Worm (Caenorhabditis elegans): ENCODE results near the gene him-6.
A peak's percentile ranks its signal among the peaks of the same experiment; 100 is the strongest.

him-6 gene

DNA sequence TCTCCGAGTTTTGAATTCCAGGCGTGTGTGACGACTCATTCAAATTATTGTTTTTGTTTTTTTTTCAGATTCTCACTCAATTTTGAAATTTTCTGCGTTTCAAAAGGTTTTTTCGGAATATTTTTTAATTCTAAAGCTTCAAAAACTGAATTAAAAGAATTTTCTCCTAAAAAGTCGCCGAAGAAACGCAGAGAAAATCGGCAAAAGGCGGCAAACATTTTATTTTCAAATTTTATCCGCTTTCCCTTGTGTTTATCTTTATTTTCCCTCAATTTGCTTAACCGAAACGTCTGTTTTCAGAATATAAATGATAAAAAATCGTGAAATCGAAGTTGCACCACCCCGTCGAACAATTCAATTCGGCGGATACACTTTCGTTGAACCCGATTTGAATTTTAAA, at the start of gene him-6:
Gene him-6, plus strand, starts transcription at position 301 of the 400 bp plus-strand sequence.
- no peak for TF ChIP-seq fkh-10 (GFP tag; optimal IDR thresholded peaks at IDR 0.05)
- no peak for TF ChIP-seq mdl-1 (tag; optimal IDR thresholded peaks at IDR 0.05)
- TF ChIP-seq mab-9 (GFP tag; IDR thresholded peaks at IDR 0.05) = no peak
- TF ChIP-seq unc-62 (GFP tag; optimal IDR thresholded peaks at IDR 0.05) = no peak
- TF ChIP-seq pqm-1 (tag; optimal IDR thresholded peaks at IDR 0.05) = no peak
- TF ChIP-seq unc-130 (tag; optimal IDR thresholded peaks at IDR 0.05) = no peak

DNA sequence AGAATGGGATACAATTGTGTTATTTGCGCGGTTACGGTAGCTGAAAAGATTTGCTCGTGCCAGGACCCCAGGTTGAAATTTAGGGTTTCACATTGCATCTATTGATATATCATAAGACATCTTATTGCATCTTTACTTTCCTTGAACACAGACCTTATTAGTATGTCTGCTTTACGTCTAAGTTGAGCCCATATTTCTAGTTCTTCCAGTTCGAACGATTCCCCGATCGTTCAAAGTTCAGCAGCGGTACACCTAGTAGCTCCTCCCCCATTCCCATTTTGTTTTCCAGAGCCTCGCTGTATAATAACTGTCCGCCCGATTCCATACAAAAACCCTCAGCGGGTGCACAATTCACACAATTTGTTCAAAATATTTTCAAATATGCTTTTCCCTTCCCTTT, 48.9 kb upstream of the him-6 start, which contains the start of gene C25G4.17:
Gene C25G4.17, plus strand, starts transcription at position 301 of the 400 bp plus-strand sequence.
- TF ChIP-seq nhr-84 (tag; optimal IDR thresholded peaks at IDR 0.05) (no peak), alr-1 (tag; optimal IDR thresholded peaks at IDR 0.05; ENCODE audit: borderline replicate concordance) (no peak), nhr-85 (tag) (no peak), lsy-2 (tag; optimal IDR thresholded peaks at IDR 0.05) (no peak), elt-3 (tag; optimal IDR thresholded peaks at IDR 0.05) (no peak), lin-15B (tag; optimal IDR thresholded peaks at IDR 0.05) (no peak)

DNA sequence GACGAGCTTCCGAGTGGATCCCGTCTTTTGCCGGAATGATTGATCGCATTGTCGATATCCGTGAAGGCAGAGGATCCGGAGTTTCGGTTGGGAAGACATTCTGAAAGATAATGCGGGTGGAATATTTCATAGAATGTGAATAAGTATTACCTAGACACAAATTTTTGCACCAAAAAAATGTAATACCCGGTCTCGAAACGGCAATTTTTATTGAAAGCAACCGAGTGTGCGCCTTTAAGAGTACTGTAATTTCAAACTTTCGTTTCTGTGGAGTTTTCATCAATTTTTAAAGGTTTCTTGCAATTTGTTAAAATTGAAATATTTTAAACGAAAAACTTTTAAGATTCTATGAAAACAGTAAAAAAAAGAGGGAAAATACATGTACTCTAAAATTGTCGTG, 46.7 kb upstream of the him-6 start, which contains the start of gene C25G4.2:
Gene C25G4.2, minus strand, starts transcription at position 100 of the 400 bp plus-strand sequence.
- no peak for TF ChIP-seq mab-9 (GFP tag; IDR thresholded peaks at IDR 0.05)
- TF ChIP-seq nhr-19 (GFP tag; conservative IDR thresholded peaks at IDR 0.05) = no peak
- no peak for TF ChIP-seq nhr-85 (tag)
- no peak for TF ChIP-seq mef-2 (tag; optimal IDR thresholded peaks at IDR 0.05)
- no peak for TF ChIP-seq nhr-77 (tag; optimal IDR thresholded peaks at IDR 0.05)
- TF ChIP-seq nhr-12 (tag; optimal IDR thresholded peaks at IDR 0.05) = no peak
- no peak for TF ChIP-seq ceh-8 (GFP tag; optimal IDR thresholded peaks at IDR 0.05)
- no peak for TF ChIP-seq alr-1 (tag; optimal IDR thresholded peaks at IDR 0.05; ENCODE audit: borderline replicate concordance)

DNA sequence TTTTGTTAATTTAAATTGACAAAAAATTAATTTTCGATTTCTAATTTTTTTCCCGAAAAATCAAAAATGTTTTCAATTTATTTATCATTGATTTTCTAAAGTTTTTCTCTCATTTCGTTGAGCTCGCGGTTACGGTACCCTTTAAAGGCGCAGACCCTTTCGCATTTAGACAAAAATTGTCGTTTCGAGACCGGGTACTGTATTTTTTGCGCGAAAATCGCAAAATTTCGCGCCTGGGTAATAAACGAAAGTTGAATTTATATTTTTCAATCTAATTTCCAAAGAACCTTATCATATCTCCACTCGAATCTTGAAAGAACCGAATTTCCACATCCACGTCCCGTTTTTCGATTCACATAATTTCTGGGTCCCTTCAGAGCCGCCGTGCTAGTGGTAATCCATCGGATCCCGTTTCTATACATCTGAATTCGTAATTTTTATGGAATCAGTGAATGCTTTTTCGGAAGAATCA, 45.1 kb upstream of the him-6 start, which contains the start of gene C25G4.3:
Gene C25G4.3, minus strand, starts transcription at position 422 of the 472 bp plus-strand sequence.
- no peak for TF ChIP-seq unc-130 (tag; optimal IDR thresholded peaks at IDR 0.05)
- no peak for TF ChIP-seq aha-1 (tag; optimal IDR thresholded peaks at IDR 0.05)
- TF ChIP-seq nhr-237 (tag; optimal IDR thresholded peaks at IDR 0.05) = no peak
- TF ChIP-seq efl-1 (optimal IDR thresholded peaks at IDR 0.05) = no peak
- no peak for TF ChIP-seq efl-1 (GFP tag; optimal IDR thresholded peaks at IDR 0.05 in 1 of 2)
- TF ChIP-seq ceh-63 (GFP tag; optimal IDR thresholded peaks at IDR 0.05) = no peak
- TF ChIP-seq pqm-1 (tag; optimal IDR thresholded peaks at IDR 0.05) = no peak
- TF ChIP-seq Y116A8C.19 (tag; optimal IDR thresholded peaks at IDR 0.05; ENCODE audit: borderline replicate concordance) = no peak
- TF ChIP-seq nhr-28 (tag; optimal IDR thresholded peaks at IDR 0.05) = no peak
- TF ChIP-seq nhr-84 (tag; optimal IDR thresholded peaks at IDR 0.05) = no peak
- no peak for TF ChIP-seq nhr-20 (tag; optimal IDR thresholded peaks at IDR 0.05)
- TF ChIP-seq nhr-47 (tag; optimal IDR thresholded peaks at IDR 0.05) = no peak
- no peak for TF ChIP-seq nhr-90 (tag; optimal IDR thresholded peaks at IDR 0.05; ENCODE audit: poor library complexity)
- TF ChIP-seq ztf-11 (tag; optimal IDR thresholded peaks at IDR 0.05) = no peak
- TF ChIP-seq C16A3.4 (tag; optimal IDR thresholded peaks at IDR 0.05) = no peak
- TF ChIP-seq nhr-19 (GFP tag; conservative IDR thresholded peaks at IDR 0.05) = no peak
- no peak for TF ChIP-seq ceh-90 (tag; optimal IDR thresholded peaks at IDR 0.05)
- no peak for TF ChIP-seq fkh-4 (tag; optimal IDR thresholded peaks at IDR 0.05; ENCODE audit: borderline replicate concordance)
- TF ChIP-seq tbx-2 (tag; optimal IDR thresholded peaks at IDR 0.05) = no peak
- TF ChIP-seq efl-3 (GFP tag; optimal IDR thresholded peaks at IDR 0.05) = no peak
- TF ChIP-seq nhr-11 (tag; optimal IDR thresholded peaks at IDR 0.05) = no peak

DNA sequence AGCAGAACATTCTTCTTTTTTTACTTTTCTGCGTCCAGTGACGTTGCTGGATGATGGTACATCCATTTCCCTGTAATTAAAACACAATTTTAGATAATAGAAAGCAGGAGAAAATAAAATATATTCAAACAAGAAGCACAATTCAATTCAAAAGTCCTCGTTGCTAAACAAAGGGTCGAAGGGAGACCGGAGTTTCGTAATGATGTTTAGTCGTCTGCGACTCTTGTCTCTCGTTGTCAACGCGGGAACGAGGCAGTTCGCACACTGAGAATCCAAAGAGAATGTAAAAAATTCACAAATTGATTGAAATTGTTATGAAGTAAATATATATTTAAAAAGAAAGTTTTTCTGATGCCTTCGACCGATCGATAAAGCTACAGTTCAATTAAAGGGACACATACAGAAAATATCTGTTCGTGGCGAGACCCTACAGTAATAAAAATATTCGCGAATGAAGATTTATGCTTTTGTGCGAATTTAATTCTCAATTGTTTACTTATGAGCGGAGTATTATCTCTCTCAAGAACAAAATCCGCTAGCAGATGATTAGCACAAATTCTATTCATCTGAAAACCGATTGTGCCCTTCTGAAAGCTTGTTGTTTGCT, 39.3 kb upstream of the him-6 start, which contains the start of gene dpy-26:
Gene dpy-26, minus strand, starts transcription at position 111 of the 607 bp plus-strand sequence.
- no peak for TF ChIP-seq ceh-63 (GFP tag; optimal IDR thresholded peaks at IDR 0.05)
- peak; percentile 10 to 54 (median 26) for TF ChIP-seq ceh-82 (tag; optimal IDR thresholded peaks at IDR 0.05)
- TF ChIP-seq lin-35 (GFP tag; optimal IDR thresholded peaks at IDR 0.05) = peak; percentile 57 to 79
- TF ChIP-seq fkh-4 (tag; optimal IDR thresholded peaks at IDR 0.05; ENCODE audit: borderline replicate concordance) = no peak
- peak; percentile 7 for TF ChIP-seq lin-13 (GFP tag; optimal IDR thresholded peaks at IDR 0.05)
- no peak for TF ChIP-seq hlh-17 (GFP tag; optimal IDR thresholded peaks at IDR 0.05; ENCODE audit: borderline replicate concordance)
- TF ChIP-seq swsn-7 (tag; optimal IDR thresholded peaks at IDR 0.05) = peak; percentile 26
- peak; percentile 12 for TF ChIP-seq F16B12.6 (tag; optimal IDR thresholded peaks at IDR 0.05)
- peak; percentile 73 to 77 for TF ChIP-seq efl-1 (optimal IDR thresholded peaks at IDR 0.05)
- peak; percentile 58 to 92 for TF ChIP-seq efl-1 (GFP tag; optimal IDR thresholded peaks at IDR 0.05 in 1 of 2)
- peak; percentile 33 for TF ChIP-seq nhr-20 (tag; optimal IDR thresholded peaks at IDR 0.05)
- TF ChIP-seq elt-2 (tag; optimal IDR thresholded peaks at IDR 0.05) = no peak
- peak; percentile 5 for TF ChIP-seq C16A3.4 (tag; optimal IDR thresholded peaks at IDR 0.05)
- peak in 1 of 6 experiments; percentile 17 for TF ChIP-seq elt-3 (tag; optimal IDR thresholded peaks at IDR 0.05)
- TF ChIP-seq hlh-4 (tag; optimal IDR thresholded peaks at IDR 0.05) = no peak
- TF ChIP-seq lin-39 (tag; optimal IDR thresholded peaks at IDR 0.05) = no peak
- TF ChIP-seq aly-2 (tag; optimal IDR thresholded peaks at IDR 0.05) = peak; percentile 8

Data from whole organism, L1 larva.